Fruit fly (Drosophila melanogaster) S2 (cell line): ENCODE measurements around the gene Tpc1.

Experiments used
- CG8478 ChIP-seq: fragments of >200 bp; optimal IDR thresholded peaks from 2 replicates; lab custom pipeline; 2018
- CTCF ChIP-seq, 2 experiments: fragments of >200 bp; optimal IDR thresholded peaks; 2 replicates each; lab custom pipeline; 2018

dm6 chr3R:10856618-10857017 is 25.4 kb downstream of the Tpc1 start, which contains the start of gene CG4570:
- TF ChIP-seq CG8478 (lab: Kevin White, UChicago) (no peak), CTCF (optimal IDR thresholded peaks at IDR 0.05; lab: Kevin White, UChicago) (no peak)
